Worm (Caenorhabditis elegans): ENCODE results near the gene C36A4.4.

ce11 chrIII:3839635-3840034 lies 3.8 kb downstream of the C36A4.4 start, which contains the start of gene cyp-25A3:
- TF ChIP-seq snu-23 (GFP tag; optimal IDR thresholded peaks at IDR 0.05) (no peak), nhr-77 (tag; optimal IDR thresholded peaks at IDR 0.05) (no peak), snpc-4 (tag; optimal IDR thresholded peaks at IDR 0.05) (no peak)
